Worm (Caenorhabditis elegans) whole organism, late embryonic: Measurements from ENCODE around the gene F18E9.4.

Experiments
- elt-2 ChIP-seq: sonication (generic microtip); optimal IDR thresholded peaks from 2 replicates; lab custom pipeline; 2016; ENCODE audit warnings: missing genetic modification reagents, missing genetic modification characterization, missing compliant biosample characterization
- ets-4 ChIP-seq: sonication (generic microtip); optimal IDR thresholded peaks from 2 replicates; lab custom pipeline; 2016; ENCODE audit warnings: missing genetic modification characterization, missing compliant biosample characterization
- hlh-8 ChIP-seq: sonication (generic microtip); optimal IDR thresholded peaks from 2 replicates; lab custom pipeline; 2016; ENCODE audit warnings: missing genotype, missing genetic modification characterization, missing compliant biosample characterization

ce11 chrX:8568423-8568903 is 11.9 kb upstream of the F18E9.4 start:
- TF ChIP-seq ets-4 (no peak), elt-2 (tag; lab: Kevin White, UChicago) (peak; percentile 84), hlh-8 (no peak)
